Fruit fly (Drosophila melanogaster) whole organism, embryonic: ENCODE measurements around the gene CG16789.

Experiments used
- Blimp-1 ChIP-seq: fragments of 200-800 bp; sonication (Bioruptor generic); optimal IDR thresholded peaks from 3 replicates; lab custom pipeline; 2018; ENCODE audit warnings: missing biosample characterization, missing genetic modification characterization, mild to moderate bottlenecking, moderate library complexity, missing genetic modification reagents
- CG11247 ChIP-seq: fragments of 200-800 bp; sonication (Bioruptor generic); IDR thresholded peaks from 2 replicates; pipeline ENCODE4 v1.3.6; 2022; ENCODE audit warnings: missing biosample characterization, missing genetic modification characterization
- CG11696 ChIP-seq: fragments of 200-800 bp; sonication (Bioruptor generic); IDR thresholded peaks from 2 replicates; pipeline ENCODE4 v1.3.6; 2022; ENCODE audit warnings: missing biosample characterization, missing genetic modification characterization
- CG12155 ChIP-seq: fragments of 200-800 bp; sonication (Bioruptor generic); optimal IDR thresholded peaks from 3 replicates; lab custom pipeline; 2016; ENCODE audit warnings: missing biosample characterization, missing genetic modification characterization
- CG12391 ChIP-seq: fragments of 200-800 bp; sonication (Bioruptor generic); optimal IDR thresholded peaks from 3 replicates; lab custom pipeline; 2018; ENCODE audit warnings: missing biosample characterization, mild to moderate bottlenecking, missing genetic modification characterization, moderate library complexity
- CG14014 ChIP-seq: fragments of 200-800 bp; sonication (Bioruptor generic); IDR thresholded peaks from 2 replicates; pipeline ENCODE4 v1.3.6; 2022; ENCODE audit warnings: missing biosample characterization, missing genetic modification characterization
- CG14667 ChIP-seq: fragments of 200-800 bp; sonication (Bioruptor generic); IDR thresholded peaks from 2 replicates; pipeline ENCODE4 v1.3.6; 2022; ENCODE audit warnings: missing biosample characterization, missing genetic modification characterization
- CG15514 ChIP-seq: fragments of 200-800 bp; sonication (Bioruptor generic); optimal IDR thresholded peaks from 3 replicates; lab custom pipeline; 2017; ENCODE audit warnings: missing biosample characterization, missing genetic modification characterization, mild to moderate bottlenecking, moderate library complexity, missing genetic modification reagents
- CG16813 ChIP-seq: fragments of 200-800 bp; sonication (Bioruptor generic); IDR thresholded peaks from 3 replicates; pipeline ENCODE4 v1.3.6; 2022; ENCODE audit warnings: missing biosample characterization, missing genetic modification characterization; ENCODE audit not compliant: partially characterized antibody
- CG16863 ChIP-seq: fragments of 200-800 bp; sonication (Bioruptor generic); optimal IDR thresholded peaks from 3 replicates; lab custom pipeline; 2016; ENCODE audit warnings: missing biosample characterization, missing genetic modification characterization
- CG17186 ChIP-seq: fragments of 200-800 bp; sonication (Bioruptor generic); optimal IDR thresholded peaks from 3 replicates; lab custom pipeline; 2017; ENCODE audit warnings: missing biosample characterization, missing genetic modification reagents, missing genetic modification characterization
- CG17328 ChIP-seq: fragments of 200-800 bp; sonication (Bioruptor generic); IDR thresholded peaks from 2 replicates; pipeline ENCODE4 v1.3.6; 2022; ENCODE audit warnings: missing biosample characterization, missing genetic modification characterization
- CG17612 ChIP-seq: fragments of 200-800 bp; sonication (Bioruptor generic); IDR thresholded peaks from 2 replicates; pipeline ENCODE4 v1.3.6; 2022; ENCODE audit warnings: missing biosample characterization, missing genetic modification characterization
- CG18764 ChIP-seq: fragments of 200-800 bp; sonication (Bioruptor generic); optimal IDR thresholded peaks from 3 replicates; lab custom pipeline; 2016; ENCODE audit warnings: missing biosample characterization, missing genetic modification characterization
- CG2129 ChIP-seq: fragments of 200-800 bp; sonication (Bioruptor generic); IDR thresholded peaks from 2 replicates; pipeline ENCODE4 v1.3.6; 2022; ENCODE audit warnings: missing biosample characterization, missing genetic modification characterization; ENCODE audit not compliant: partially characterized antibody
- CG31388 ChIP-seq: fragments of 200-800 bp; sonication (Bioruptor generic); optimal IDR thresholded peaks from 2 replicates; lab custom pipeline; 2016; ENCODE audit warnings: missing biosample characterization, missing genetic modification characterization
- CG34376 ChIP-seq: fragments of 200-800 bp; sonication (Bioruptor generic); optimal IDR thresholded peaks from 2 replicates; lab custom pipeline; 2018; ENCODE audit warnings: missing biosample characterization, mild to moderate bottlenecking, missing genetic modification characterization
- CG5953 ChIP-seq: fragments of 200-800 bp; sonication (Bioruptor generic); IDR thresholded peaks from 2 replicates; pipeline ENCODE4 v1.3.6; 2022; ENCODE audit warnings: missing biosample characterization, missing genetic modification characterization
- CG6175 ChIP-seq: fragments of 200-800 bp; sonication (Bioruptor generic); IDR thresholded peaks from 3 replicates; pipeline ENCODE4 v1.3.6; 2022; ENCODE audit warnings: missing biosample characterization, missing genetic modification characterization
- CG7372 ChIP-seq: fragments of 200-800 bp; sonication (Bioruptor generic); IDR thresholded peaks from 2 replicates; pipeline ENCODE4 v1.3.6; 2022; ENCODE audit warnings: missing biosample characterization, missing genetic modification characterization
- CG8765 ChIP-seq: fragments of 200-800 bp; sonication (Bioruptor generic); IDR thresholded peaks from 2 replicates; pipeline ENCODE4 v1.3.6; 2022; ENCODE audit warnings: missing biosample characterization, missing genetic modification characterization
- Hand ChIP-seq: fragments of 200-800 bp; sonication (Bioruptor generic); optimal IDR thresholded peaks from 2 replicates; lab custom pipeline; 2017; ENCODE audit warnings: mild to moderate bottlenecking, missing biosample characterization, missing genetic modification reagents, missing genetic modification characterization
- Hr51 ChIP-seq, 2 experiments: fragments of 200-800 bp; sonication (Bioruptor generic); optimal IDR thresholded peaks; 2 replicates in 1 of 2; 3 replicates in 1 of 2; lab custom pipeline; 2016 to 2018; ENCODE audit warnings: missing biosample characterization in 2 of 2, missing genetic modification characterization in 2 of 2, mild to moderate bottlenecking in 1 of 2, moderate library complexity in 1 of 2
- MTF-1 ChIP-seq: fragments of 200-800 bp; sonication (Bioruptor generic); optimal IDR thresholded peaks from 2 replicates; lab custom pipeline; 2018; ENCODE audit warnings: missing biosample characterization, mild to moderate bottlenecking, missing genetic modification characterization, borderline replicate concordance
- Mrtf ChIP-seq: fragments of 200-800 bp; sonication (Bioruptor generic); IDR thresholded peaks from 3 replicates; pipeline ENCODE4 v1.3.6; 2022; ENCODE audit warnings: missing biosample characterization, missing genetic modification characterization
- Opbp ChIP-seq: fragments of 200-800 bp; sonication (Bioruptor generic); IDR thresholded peaks from 3 replicates; pipeline ENCODE4 v1.3.6; 2022; ENCODE audit warnings: missing biosample characterization, missing genetic modification characterization; ENCODE audit not compliant: partially characterized antibody
- PHDP ChIP-seq: fragments of 200-800 bp; sonication (Bioruptor generic); optimal IDR thresholded peaks from 3 replicates; lab custom pipeline; 2018; ENCODE audit warnings: missing biosample characterization, mild to moderate bottlenecking, missing genetic modification characterization, moderate library complexity
- Six4 ChIP-seq: fragments of 200-800 bp; sonication (Bioruptor generic); optimal IDR thresholded peaks from 2 replicates; lab custom pipeline; 2016; ENCODE audit warnings: missing biosample characterization, missing genetic modification characterization
- Ssrp ChIP-seq: fragments of 200-800 bp; sonication (Bioruptor generic); optimal IDR thresholded peaks from 2 replicates; lab custom pipeline; 2018; ENCODE audit warnings: missing biosample characterization, mild to moderate bottlenecking, missing genetic modification characterization, moderate library complexity
- Taf1 ChIP-seq: fragments of 200-800 bp; sonication (Bioruptor generic); IDR thresholded peaks from 2 replicates; pipeline ENCODE4 v1.3.6; 2022; ENCODE audit warnings: missing biosample characterization, missing genetic modification characterization
- abd-A ChIP-seq: fragments of 200-800 bp; sonication (Bioruptor generic); optimal IDR thresholded peaks from 3 replicates; lab custom pipeline; 2019; ENCODE audit warnings: missing biosample characterization, mild to moderate bottlenecking, missing genetic modification characterization, moderate library complexity
- ash1 ChIP-seq: fragments of 200-800 bp; sonication (Bioruptor generic); optimal IDR thresholded peaks from 2 replicates; lab custom pipeline; 2018; ENCODE audit warnings: missing biosample characterization, mild to moderate bottlenecking, missing genetic modification characterization
- bsh ChIP-seq, 2 experiments: fragments of 200-800 bp; sonication (Bioruptor generic); optimal IDR thresholded peaks; 2 replicates each; lab custom pipeline; 2017 to 2018; ENCODE audit warnings: mild to moderate bottlenecking in 2 of 2, missing biosample characterization in 2 of 2, missing genetic modification characterization in 2 of 2, moderate library complexity in 1 of 2
- cad ChIP-seq: fragments of >200 bp; optimal IDR thresholded peaks from 2 replicates; lab custom pipeline; 2017; ENCODE audit warnings: missing biosample characterization, missing genetic modification characterization
- chm ChIP-seq: fragments of 200-800 bp; sonication (Bioruptor generic); IDR thresholded peaks from 2 replicates; pipeline ENCODE4 v1.3.6; 2022; ENCODE audit warnings: missing biosample characterization, missing genetic modification characterization
- fru ChIP-seq: fragments of >200 bp; optimal IDR thresholded peaks from 2 replicates; lab custom pipeline; 2017
- gce ChIP-seq: fragments of 200-800 bp; sonication (Bioruptor generic); IDR thresholded peaks from 3 replicates; pipeline ENCODE4 v1.3.6; 2022; ENCODE audit warnings: missing biosample characterization, missing genetic modification characterization
- kni ChIP-seq: fragments of 200-800 bp; sonication (Bioruptor generic); optimal IDR thresholded peaks from 3 replicates; lab custom pipeline; 2017; ENCODE audit warnings: mild to moderate bottlenecking, missing biosample characterization, missing genetic modification reagents, missing genetic modification characterization
- nom ChIP-seq: fragments of 200-800 bp; sonication (Bioruptor generic); optimal IDR thresholded peaks from 2 replicates; lab custom pipeline; 2017; ENCODE audit warnings: missing biosample characterization, missing genetic modification characterization, mild to moderate bottlenecking, moderate library complexity, missing genetic modification reagents
- odd ChIP-seq: fragments of 200-800 bp; sonication (Bioruptor generic); optimal IDR thresholded peaks from 2 replicates; lab custom pipeline; 2017; ENCODE audit warnings: missing biosample characterization, mild to moderate bottlenecking, missing genetic modification characterization
- pum ChIP-seq: fragments of 200-800 bp; sonication (Bioruptor generic); optimal IDR thresholded peaks from 2 replicates; lab custom pipeline; 2016; ENCODE audit warnings: missing biosample characterization, missing genetic modification characterization
- repo ChIP-seq: fragments of 200-800 bp; sonication (Bioruptor generic); optimal IDR thresholded peaks from 2 replicates; lab custom pipeline; 2016; ENCODE audit warnings: missing biosample characterization, missing genetic modification characterization
- salm ChIP-seq: fragments of 200-800 bp; sonication (Bioruptor generic); optimal IDR thresholded peaks from 2 replicates; lab custom pipeline; 2018; ENCODE audit warnings: missing biosample characterization, mild to moderate bottlenecking, missing genetic modification characterization
- scrt ChIP-seq: fragments of 200-800 bp; sonication (Bioruptor generic); optimal IDR thresholded peaks from 2 replicates; lab custom pipeline; 2018; ENCODE audit warnings: missing biosample characterization, mild to moderate bottlenecking, missing genetic modification characterization, moderate library complexity
- sens-2 ChIP-seq: fragments of 200-800 bp; sonication (Bioruptor generic); IDR thresholded peaks from 2 replicates; pipeline ENCODE4 v1.3.6; 2022; ENCODE audit warnings: missing biosample characterization, missing genetic modification characterization
- sim ChIP-seq: fragments of 200-800 bp; sonication (Bioruptor generic); IDR thresholded peaks from 2 replicates; pipeline ENCODE4 v1.3.6; 2022; ENCODE audit warnings: missing biosample characterization, missing genetic modification characterization
- sr ChIP-seq: fragments of 200-800 bp; sonication (Bioruptor generic); IDR thresholded peaks from 3 replicates; pipeline ENCODE4 v1.3.6; 2022; ENCODE audit warnings: missing biosample characterization, missing genetic modification characterization
- stc ChIP-seq: fragments of 200-800 bp; sonication (Bioruptor generic); IDR thresholded peaks from 2 replicates; pipeline ENCODE4 v1.3.6; 2022; ENCODE audit warnings: missing biosample characterization, missing genetic modification characterization
- wor ChIP-seq: fragments of 200-800 bp; sonication (Bioruptor generic); IDR thresholded peaks from 2 replicates; pipeline ENCODE4 v1.3.6; 2022; ENCODE audit warnings: missing biosample characterization, missing genetic modification characterization
- zfh1 ChIP-seq: fragments of 200-800 bp; sonication (Bioruptor generic); IDR thresholded peaks from 3 replicates; pipeline ENCODE4 v1.3.6; 2022; ENCODE audit warnings: missing biosample characterization, missing genetic modification characterization

CG16789 gene

dm6 chr3R:9586663-9587248 lies 20.8 kb downstream of the CG16789 start, which contains the start of gene P58IPK (continued):
- TF ChIP-seq CG16813 (GFP tag; lab: Robert Waterston, UW) (peak; percentile 97), CG17186 (GFP tag; lab: Kevin White, UChicago) (peak; percentile 72), CG31388 (no peak), MTF-1 (peak; percentile 1), CG34376 (GFP tag; lab: Kevin White, UChicago) (peak; percentile 57), zfh1 (GFP tag; lab: Robert Waterston, UW) (peak; percentile 75; the same call in 2 of the 3 replicates), cad (GFP tag; lab: Kevin White, UChicago) (no peak), CG14014 (GFP tag; lab: Robert Waterston, UW) (peak; percentile 56), Opbp (GFP tag; lab: Robert Waterston, UW) (peak; percentile 96), sr (GFP tag; lab: Robert Waterston, UW) (peak; percentile 71), Ssrp (tag; lab: Kevin White, UChicago) (peak; percentile 38), CG5953 (no peak), CG12155 (GFP tag; lab: Kevin White, UChicago) (peak; percentile 78), CG18764 (GFP tag; lab: Kevin White, UChicago) (peak; percentile 55), Hr51 (GFP tag; optimal IDR thresholded peaks at IDR 0.05; lab: Kevin White, UChicago) (peak in 1 of 2 experiments; percentile 78), CG8765 (no peak), Taf1 (peak; percentile 13; the same call in 1 of the 2 replicates), CG6175 (GFP tag; lab: Robert Waterston, UW) (peak; percentile 64), CG12391 (tag; lab: Kevin White, UChicago) (peak; percentile 72), CG17612 (GFP tag; lab: Robert Waterston, UW) (no peak), CG15514 (GFP tag; lab: Kevin White, UChicago) (peak; percentile 98), pum (GFP tag; lab: Kevin White, UChicago) (peak; percentile 67), PHDP (peak; percentile 36), scrt (peak; percentile 9), Hand (no peak), Mrtf (GFP tag; lab: Robert Waterston, UW) (peak; percentile 57; the same call in 1 of the 3 replicates), nom (GFP tag; lab: Kevin White, UChicago) (peak; percentile 2), CG16863 (GFP tag; lab: Kevin White, UChicago) (peak; percentile 45), CG14667 (GFP tag; lab: Robert Waterston, UW) (peak; percentile 56), odd (GFP tag; lab: Kevin White, UChicago) (no peak), CG11696 (GFP tag; lab: Robert Waterston, UW) (no peak), salm (tag; lab: Kevin White, UChicago) (no peak), sim (GFP tag; lab: Robert Waterston, UW) (no peak), chm (no peak; the same call in 1 of the 2 replicates), kni (GFP tag; lab: Kevin White, UChicago) (peak; percentile 22), sens-2 (GFP tag; lab: Robert Waterston, UW) (no peak), abd-A (no peak), gce (GFP tag; lab: Robert Waterston, UW) (no peak), stc (GFP tag; lab: Robert Waterston, UW) (no peak; the same call in 1 of the 2 replicates), CG11247 (GFP tag; lab: Robert Waterston, UW) (peak; percentile 45; the same call in 1 of the 2 replicates), CG7372 (GFP tag; lab: Robert Waterston, UW) (peak; percentile 71), Blimp-1 (GFP tag; lab: Kevin White, UChicago) (peak; percentile 49), wor (GFP tag; lab: Robert Waterston, UW) (no peak), Six4 (GFP tag; lab: Kevin White, UChicago) (no peak), CG2129 (GFP tag; lab: Robert Waterston, UW) (peak; percentile 83), fru (lab: Kevin White, UChicago) (no peak), CG17328 (GFP tag; lab: Robert Waterston, UW) (peak; percentile 53; the same call in 1 of the 2 replicates), bsh (GFP tag; optimal IDR thresholded peaks at IDR 0.05; lab: Kevin White, UChicago) (peak in 1 of 2 experiments; percentile 45), repo (GFP tag; lab: Kevin White, UChicago) (peak; percentile 35), ash1 (GFP tag; lab: Kevin White, UChicago) (peak; percentile 40)
